Fruit fly (Drosophila melanogaster) whole organism, wandering third instar larva: ENCODE results near the gene Lgr3.

Experiments used
- Dfd ChIP-seq: fragments of >200 bp; optimal IDR thresholded peaks from 2 replicates; lab custom pipeline; 2017; ENCODE audit warnings: missing biosample characterization, missing genetic modification characterization
- Hr78 ChIP-seq: fragments of >200 bp; optimal IDR thresholded peaks from 2 replicates; lab custom pipeline; 2017; ENCODE audit warnings: missing biosample characterization, missing genetic modification characterization
- ey ChIP-seq: fragments of 200-800 bp; sonication (Bioruptor generic); optimal IDR thresholded peaks from 2 replicates; lab custom pipeline; 2016; ENCODE audit warnings: missing biosample characterization, missing genetic modification characterization
- h ChIP-seq: fragments of 200-800 bp; sonication (Bioruptor generic); optimal IDR thresholded peaks from 3 replicates; lab custom pipeline; 2016; ENCODE audit warnings: missing biosample characterization, mild to moderate bottlenecking, missing genetic modification characterization
- lola ChIP-seq: fragments of >200 bp; optimal IDR thresholded peaks from 2 replicates; lab custom pipeline; 2017; ENCODE audit warnings: missing biosample characterization, missing genetic modification characterization
- tai ChIP-seq: sonication (Bioruptor generic); optimal IDR thresholded peaks from 2 replicates; lab custom pipeline; 2016; ENCODE audit warnings: missing biosample characterization, missing genetic modification characterization

DNA sequence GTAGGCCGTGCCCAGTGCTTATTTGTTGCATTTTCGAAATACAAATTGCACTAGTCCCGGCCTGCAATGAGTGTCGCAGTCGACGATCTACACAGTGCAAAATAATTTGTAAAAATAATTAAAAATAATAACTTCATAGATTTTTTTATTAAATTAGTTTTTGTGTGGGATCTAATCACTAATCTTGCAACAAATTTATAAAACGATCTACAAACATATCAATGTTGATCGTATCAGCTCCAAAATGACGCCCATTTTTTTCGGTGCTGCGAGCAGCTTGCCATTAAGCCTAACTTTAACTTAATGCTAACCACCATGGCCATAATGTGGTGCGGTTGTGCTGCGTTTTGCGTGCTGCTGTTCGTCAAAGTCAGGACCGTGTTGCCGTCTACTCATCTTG is 14.2 kb upstream of the Lgr3 start:
- TF ChIP-seq lola (no peak), Hr78 (GFP tag; lab: Kevin White, UChicago) (no peak), ey (no peak), h (GFP tag; lab: Kevin White, UChicago) (peak; percentile 56), tai (GFP tag; lab: Kevin White, UChicago) (no peak), Dfd (GFP tag; lab: Kevin White, UChicago) (no peak)
